Worm (Caenorhabditis elegans): ENCODE results near the gene ZC412.3.
A peak's percentile ranks its signal among the peaks of the same experiment; 100 is the strongest.

The ZC412.3 gene

ce11 chrV:14848510-14849206 is 22.7 kb downstream of the ZC412.3 start (continued):
- TF ChIP-seq let-607 (tag; optimal IDR thresholded peaks at IDR 0.05) (peak; percentile 57 to 85), bed-1 (GFP tag; IDR thresholded peaks at IDR 0.05) (no peak), repo-1 (tag; optimal IDR thresholded peaks at IDR 0.05) (peak; percentile 4), lag-1 (GFP tag; IDR thresholded peaks at IDR 0.05) (no peak), lsl-1 (GFP tag; optimal IDR thresholded peaks at IDR 0.05) (no peak), gei-17 (GFP tag; optimal IDR thresholded peaks at IDR 0.05) (no peak), nhr-179 (tag; optimal IDR thresholded peaks at IDR 0.05) (no peak), tlf-1 (GFP tag; optimal IDR thresholded peaks at IDR 0.05) (no peak), madf-6 (GFP tag; IDR thresholded peaks at IDR 0.05) (no peak), attf-3 (GFP tag; conservative IDR thresholded peaks at IDR 0.05) (no peak), rcor-1 (GFP tag; IDR thresholded peaks at IDR 0.05) (no peak), him-1 (tag; optimal IDR thresholded peaks at IDR 0.05) (no peak), let-526 (GFP tag; IDR thresholded peaks at IDR 0.05) (peak; percentile 55), B0035.1 (tag; optimal IDR thresholded peaks at IDR 0.05) (no peak), D2030.7 (GFP tag; IDR thresholded peaks at IDR 0.05) (no peak), F37B4.10 (GFP tag; IDR thresholded peaks at IDR 0.05) (no peak), T26A5.8 (tag; optimal IDR thresholded peaks at IDR 0.05) (no peak), unc-62 (GFP tag; optimal IDR thresholded peaks at IDR 0.05) (peak; percentile 68), sptf-2 (GFP tag; optimal IDR thresholded peaks at IDR 0.05) (no peak), die-1 (tag; optimal IDR thresholded peaks at IDR 0.05) (no peak), Y56A3A.18 (GFP tag; IDR thresholded peaks at IDR 0.05) (no peak), zim-3 (tag; optimal IDR thresholded peaks at IDR 0.05) (peak; percentile 40), F39B2.1 (GFP tag; IDR thresholded peaks at IDR 0.05) (no peak), unc-130 (GFP tag; optimal IDR thresholded peaks at IDR 0.05) (no peak), cebp-1 (GFP tag; IDR thresholded peaks at IDR 0.05) (peak; percentile 46; the same call in 1 of the 2 replicates), cebp-1 (tag; optimal IDR thresholded peaks at IDR 0.05) (peak; percentile 75), ccch-3 (GFP tag; optimal IDR thresholded peaks at IDR 0.05) (no peak), ceh-91 (GFP tag; IDR thresholded peaks at IDR 0.05) (no peak), nhr-80 (tag; optimal IDR thresholded peaks at IDR 0.05) (peak; percentile 61), lin-54 (GFP tag; optimal IDR thresholded peaks at IDR 0.05) (peak; percentile 19), aptf-2 (GFP tag; conservative IDR thresholded peaks at IDR 0.05) (no peak), Y53G8AR.9 (GFP tag; conservative IDR thresholded peaks at IDR 0.05) (no peak)

- TF ChIP-seq madf-3 (GFP tag; IDR thresholded peaks at IDR 0.05) (0 out of 2 replicates have a peak, but pooled peaks have one; percentile 57), cebp-1 (GFP tag; IDR thresholded peaks at IDR 0.05) (no peak), cebp-1 (tag; optimal IDR thresholded peaks at IDR 0.05) (peak; percentile 50), ama-1 (optimal IDR thresholded peaks at IDR 0.05) (peak; percentile 51), ama-1 (GFP tag; optimal IDR thresholded peaks at IDR 0.05) (no peak), ets-4 (GFP tag; optimal IDR thresholded peaks at IDR 0.05) (no peak), madf-10 (tag; optimal IDR thresholded peaks at IDR 0.05) (no peak), B0336.3 (GFP tag; IDR thresholded peaks at IDR 0.05) (0 out of 2 replicates have a peak, but pooled peaks have one; percentile 41), fkh-3 (tag; optimal IDR thresholded peaks at IDR 0.05) (no peak), snpc-1.1 (tag; optimal IDR thresholded peaks at IDR 0.05; ENCODE audit: insufficient read depth) (no peak), zim-3 (tag; optimal IDR thresholded peaks at IDR 0.05) (no peak), dox-1 (GFP tag; IDR thresholded peaks at IDR 0.05) (peak; percentile 30; the same call in 1 of the 2 replicates), bed-2 (GFP tag; IDR thresholded peaks at IDR 0.05) (no peak), somi-1 (GFP tag; optimal IDR thresholded peaks at IDR 0.05) (peak; percentile 34), ZK185.1 (tag; optimal IDR thresholded peaks at IDR 0.05; ENCODE audit: poor library complexity, severe bottlenecking) (no peak), zfh-2 (GFP tag; conservative IDR thresholded peaks at IDR 0.05) (0 out of 2 replicates have a peak, but pooled peaks have one; percentile 14), C17E4.6 (GFP tag; IDR thresholded peaks at IDR 0.05) (0 out of 2 replicates have a peak, but pooled peaks have one; percentile 35), pha-4 (tag; optimal IDR thresholded peaks at IDR 0.05) (no peak), chd-7 (tag; optimal IDR thresholded peaks at IDR 0.05) (peak; percentile 58)
Observed at ce11 chrV:14847291-14847915, 23.9 kb downstream of the ZC412.3 start, which contains the start of gene ret-1. TSS of gene ret-1 (minus strand) at chrV:14847413.
